Fruit fly (Drosophila melanogaster) whole organism, wandering third instar larva: ENCODE measurements around the gene Bre1.

Experiments
- Abd-B ChIP-seq: fragments of >200 bp; optimal IDR thresholded peaks from 2 replicates; lab custom pipeline; 2017; ENCODE audit warnings: missing biosample characterization, missing genetic modification characterization
- CG32264 ChIP-seq: fragments of 200-800 bp; sonication (Bioruptor generic); optimal IDR thresholded peaks from 2 replicates; lab custom pipeline; 2016; ENCODE audit warnings: missing biosample characterization, missing genetic modification characterization
- CG9705 ChIP-seq: fragments of 200-800 bp; sonication (Bioruptor generic); optimal IDR thresholded peaks from 2 replicates; lab custom pipeline; 2018; ENCODE audit warnings: missing biosample characterization, mild to moderate bottlenecking, missing genetic modification characterization
- CrebA ChIP-seq: fragments of 200-800 bp; sonication (Bioruptor generic); optimal IDR thresholded peaks from 2 replicates; lab custom pipeline; 2016; ENCODE audit warnings: missing biosample characterization, mild to moderate bottlenecking, missing genetic modification characterization, borderline replicate concordance
- Dfd ChIP-seq: fragments of >200 bp; optimal IDR thresholded peaks from 2 replicates; lab custom pipeline; 2017; ENCODE audit warnings: missing biosample characterization, missing genetic modification characterization
- Dif ChIP-seq: fragments of 200-275, 200-300 bp; sonication (Bioruptor generic); optimal IDR thresholded peaks from 2 replicates; lab custom pipeline; 2018; ENCODE audit warnings: missing biosample characterization, missing genetic modification characterization; ENCODE audit not compliant: partially characterized antibody
- GATAd ChIP-seq: sonication (Bioruptor generic); optimal IDR thresholded peaks from 2 replicates; lab custom pipeline; 2016; ENCODE audit warnings: missing biosample characterization, missing genetic modification characterization
- HLH106 ChIP-seq: fragments of 200-800 bp; optimal IDR thresholded peaks from 3 replicates; lab custom pipeline; 2019; ENCODE audit warnings: missing biosample characterization, mild to moderate bottlenecking, missing genetic modification characterization, moderate library complexity
- Hnf4 ChIP-seq: fragments of 200-800 bp; sonication (Bioruptor generic); optimal IDR thresholded peaks from 2 replicates; lab custom pipeline; 2016; ENCODE audit warnings: missing biosample characterization, mild to moderate bottlenecking, missing genetic modification characterization
- Hr78 ChIP-seq: fragments of >200 bp; optimal IDR thresholded peaks from 2 replicates; lab custom pipeline; 2017; ENCODE audit warnings: missing biosample characterization, missing genetic modification characterization
- Hr83 ChIP-seq: fragments of 200-300 bp; sonication (Bioruptor generic); optimal IDR thresholded peaks from 2 replicates; lab custom pipeline; 2016; ENCODE audit warnings: missing biosample characterization, mild to moderate bottlenecking, missing genetic modification characterization, moderate library complexity; ENCODE audit not compliant: poor library complexity, severe bottlenecking
- Jra ChIP-seq: sonication (Bioruptor generic); optimal IDR thresholded peaks from 2 replicates; lab custom pipeline; 2016; ENCODE audit warnings: missing biosample characterization, missing genetic modification characterization
- Mio ChIP-seq: sonication (Bioruptor generic); optimal IDR thresholded peaks from 2 replicates; lab custom pipeline; 2016; ENCODE audit warnings: missing biosample characterization, missing genetic modification characterization
- Myc ChIP-seq: fragments of >200 bp; optimal IDR thresholded peaks from 2 replicates; lab custom pipeline; 2017
- N ChIP-seq: fragments of >200 bp; optimal IDR thresholded peaks from 2 replicates; lab custom pipeline; 2018; ENCODE audit warnings: missing biosample characterization, missing external identifiers, missing genetic modification characterization
- OdsH ChIP-seq: fragments of 200-800 bp; sonication (Bioruptor generic); optimal IDR thresholded peaks from 2 replicates; lab custom pipeline; 2016; ENCODE audit warnings: missing biosample characterization, mild to moderate bottlenecking, missing genetic modification characterization
- Rel ChIP-seq, 2 experiments: fragments of 200-800 bp; sonication (Bioruptor generic) in 1 of 2; optimal IDR thresholded peaks; 2 replicates in 1 of 2; 3 replicates in 1 of 2; lab custom pipeline; 2016 to 2019; ENCODE audit warnings: mild to moderate bottlenecking in 2 of 2, missing biosample characterization in 2 of 2, missing genetic modification characterization in 2 of 2, moderate library complexity in 1 of 2
- Sp1 ChIP-seq: fragments of 200-800 bp; sonication (Bioruptor generic); optimal IDR thresholded peaks from 3 replicates; lab custom pipeline; 2019; ENCODE audit warnings: missing biosample characterization, mild to moderate bottlenecking, missing genetic modification characterization, moderate library complexity
- Vsx2 ChIP-seq: fragments of 200-300, 225-300 bp; sonication (Bioruptor generic); optimal IDR thresholded peaks from 2 replicates; lab custom pipeline; 2018; ENCODE audit warnings: missing biosample characterization, missing genetic modification characterization; ENCODE audit not compliant: partially characterized antibody
- br ChIP-seq: fragments of 200-800 bp; sonication (Bioruptor generic); optimal IDR thresholded peaks from 2 replicates; lab custom pipeline; 2016; ENCODE audit warnings: missing biosample characterization, missing genetic modification characterization
- brk ChIP-seq: fragments of 200-800 bp; sonication (Bioruptor generic); optimal IDR thresholded peaks from 2 replicates; lab custom pipeline; 2016; ENCODE audit warnings: missing biosample characterization, mild to moderate bottlenecking, missing genetic modification characterization
- dl ChIP-seq, 2 experiments: fragments of 175-275, 200-275 bp in 1 of 2; fragments of 200-275 bp in 1 of 2; sonication (Bioruptor generic); optimal IDR thresholded peaks; lab custom pipeline; 2018; ENCODE audit warnings: mild to moderate bottlenecking in 2 of 2, missing biosample characterization in 2 of 2, missing genetic modification characterization in 2 of 2, moderate library complexity in 2 of 2; ENCODE audit not compliant: partially characterized antibody in 2 of 2, insufficient read depth in 1 of 2
- dmrt93B ChIP-seq: fragments of 200-800 bp; sonication (Bioruptor generic); optimal IDR thresholded peaks from 2 replicates; lab custom pipeline; 2018; ENCODE audit warnings: missing biosample characterization, mild to moderate bottlenecking, missing genetic modification characterization
- dsf ChIP-seq: sonication (Bioruptor generic); optimal IDR thresholded peaks from 2 replicates; lab custom pipeline; 2016; ENCODE audit warnings: missing biosample characterization, missing genetic modification characterization, borderline replicate concordance
- ey ChIP-seq: fragments of 200-800 bp; sonication (Bioruptor generic); optimal IDR thresholded peaks from 2 replicates; lab custom pipeline; 2016; ENCODE audit warnings: missing biosample characterization, missing genetic modification characterization
- fru ChIP-seq: fragments of 200-800 bp; sonication (Bioruptor generic); optimal IDR thresholded peaks from 3 replicates; lab custom pipeline; 2016; ENCODE audit warnings: missing biosample characterization, mild to moderate bottlenecking, missing genetic modification characterization
- h ChIP-seq: fragments of 200-800 bp; sonication (Bioruptor generic); optimal IDR thresholded peaks from 3 replicates; lab custom pipeline; 2016; ENCODE audit warnings: missing biosample characterization, mild to moderate bottlenecking, missing genetic modification characterization
- jim ChIP-seq: fragments of 175-275, 200-325 bp; sonication (Bioruptor generic); optimal IDR thresholded peaks from 2 replicates; lab custom pipeline; 2016; ENCODE audit warnings: missing biosample characterization, mild to moderate bottlenecking, missing genetic modification characterization
- lola ChIP-seq: fragments of >200 bp; optimal IDR thresholded peaks from 2 replicates; lab custom pipeline; 2017; ENCODE audit warnings: missing biosample characterization, missing genetic modification characterization
- pan ChIP-seq: fragments of >200 bp; optimal IDR thresholded peaks from 2 replicates; lab custom pipeline; 2017
- psq ChIP-seq: fragments of 200-800 bp; sonication (Bioruptor generic); optimal IDR thresholded peaks from 3 replicates; lab custom pipeline; 2017; ENCODE audit warnings: missing biosample characterization, mild to moderate bottlenecking, missing genetic modification characterization, moderate library complexity
- rgr ChIP-seq: fragments of 200-800 bp; sonication (Bioruptor generic); optimal IDR thresholded peaks from 3 replicates; lab custom pipeline; 2016; ENCODE audit warnings: missing biosample characterization, mild to moderate bottlenecking, missing genetic modification characterization
- sage ChIP-seq: fragments of 200-800 bp; sonication (Bioruptor generic); optimal IDR thresholded peaks from 2 replicates; lab custom pipeline; 2016; ENCODE audit warnings: missing biosample characterization, mild to moderate bottlenecking, missing genetic modification characterization
- sv ChIP-seq: fragments of 200-800 bp; sonication (Bioruptor generic); optimal IDR thresholded peaks from 3 replicates; lab custom pipeline; 2016; ENCODE audit warnings: missing biosample characterization, missing genetic modification characterization
- tai ChIP-seq: sonication (Bioruptor generic); optimal IDR thresholded peaks from 2 replicates; lab custom pipeline; 2016; ENCODE audit warnings: missing biosample characterization, missing genetic modification characterization
- usp ChIP-seq: fragments of >200 bp; optimal IDR thresholded peaks from 2 replicates; lab custom pipeline; 2017; ENCODE audit warnings: missing biosample characterization, missing genetic modification characterization
- woc ChIP-seq: sonication (Bioruptor generic); optimal IDR thresholded peaks from 2 replicates; lab custom pipeline; 2016; ENCODE audit warnings: missing biosample characterization, mild to moderate bottlenecking, missing genetic modification characterization

The Bre1 gene

DNA sequence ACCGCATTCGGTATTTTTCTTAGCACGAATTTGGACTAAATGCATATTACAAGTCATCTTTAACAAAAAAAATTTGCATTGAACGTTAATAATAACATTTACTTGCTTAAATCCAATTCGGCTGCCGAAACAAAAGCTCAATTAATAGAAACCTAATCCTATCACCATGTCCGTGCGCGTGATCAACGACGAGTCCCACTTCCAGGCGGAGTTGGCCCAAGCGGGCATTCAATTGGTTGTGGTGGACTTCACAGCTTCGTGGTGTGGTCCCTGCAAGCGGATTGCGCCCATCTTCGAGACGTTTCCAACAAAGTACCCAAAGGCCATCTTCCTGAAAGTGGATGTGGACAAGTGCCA is 28.2 kb downstream of the Bre1 start, which contains the start of gene Txl:
Gene Txl (plus strand): TSS at position 3 of the 357 bp plus-strand sequence.
- no peak for TF ChIP-seq Rel (GFP tag; optimal IDR thresholded peaks at IDR 0.05; lab: Kevin White, UChicago)
- no peak for TF ChIP-seq Rel (tag; optimal IDR thresholded peaks at IDR 0.05; lab: Kevin White, UChicago)
- TF ChIP-seq Myc: no peak
- TF ChIP-seq Vsx2: no peak
- no peak for TF ChIP-seq Hr78 (GFP tag; lab: Kevin White, UChicago)
- no peak for TF ChIP-seq Dfd
- no peak for TF ChIP-seq OdsH (GFP tag; lab: Kevin White, UChicago)
- no peak for TF ChIP-seq dl (GFP tag; optimal IDR thresholded peaks at IDR 0.05; lab: Kevin White, UChicago; ENCODE audit: insufficient read depth in 1 of 2, partially characterized antibody in 2 of 2)
- TF ChIP-seq psq (GFP tag; lab: Kevin White, UChicago): no peak
- no peak for TF ChIP-seq Hnf4
- TF ChIP-seq Sp1 (GFP tag; lab: Kevin White, UChicago): no peak
- TF ChIP-seq fru (GFP tag; lab: Kevin White, UChicago): no peak
- no peak for TF ChIP-seq brk
- TF ChIP-seq rgr (GFP tag; lab: Kevin White, UChicago): no peak
- TF ChIP-seq sv: no peak

DNA sequence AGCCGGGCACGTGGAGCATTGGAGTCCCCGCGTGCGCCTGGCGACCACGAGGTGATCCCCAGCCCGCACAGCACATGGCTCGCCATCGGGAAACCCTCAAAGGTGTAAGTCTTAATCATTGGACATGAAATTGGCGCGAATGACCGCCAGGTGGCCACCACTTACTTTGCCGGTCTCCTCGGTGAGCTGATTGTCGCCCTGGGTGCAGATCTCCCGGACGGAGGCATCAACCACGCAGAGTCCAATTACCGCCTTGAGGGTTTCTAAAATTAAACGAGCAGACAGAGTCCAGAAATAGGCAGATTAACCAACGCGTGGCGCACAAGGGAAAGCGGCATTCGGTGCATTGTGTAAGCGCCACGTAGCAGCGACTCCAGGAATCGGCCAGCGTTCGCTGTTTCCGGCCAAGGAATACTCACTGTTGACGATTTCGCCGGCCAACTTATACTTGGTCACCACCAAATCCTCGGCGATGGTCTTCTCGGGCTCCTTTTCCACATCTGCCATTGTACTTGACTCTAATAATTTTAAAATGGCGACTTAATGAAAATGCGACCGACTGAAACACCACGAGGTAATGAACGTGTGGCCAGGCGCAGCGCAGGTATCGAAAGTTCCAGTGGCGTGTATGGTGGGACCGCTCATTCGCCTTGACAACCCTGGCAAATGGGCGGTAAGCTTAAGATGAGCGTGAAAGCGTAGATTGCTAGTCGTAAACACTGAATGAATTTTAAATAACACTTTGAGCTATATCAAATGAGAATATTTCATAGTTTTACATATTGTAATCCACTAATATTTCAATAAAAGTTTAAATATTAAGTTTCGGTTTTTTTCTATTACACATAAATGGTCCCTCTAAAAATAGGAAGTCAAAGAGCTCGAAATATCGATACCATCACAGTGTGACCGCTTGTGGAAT is 28.8 kb downstream of the Bre1 start, which contains the start of gene CG10576:
Gene CG10576 (minus strand): TSS at position 781 of the 922 bp plus-strand sequence.
- TF ChIP-seq Hnf4 (no peak), Myc (peak; percentile 79), psq (GFP tag; lab: Kevin White, UChicago) (peak; percentile 40)

DNA sequence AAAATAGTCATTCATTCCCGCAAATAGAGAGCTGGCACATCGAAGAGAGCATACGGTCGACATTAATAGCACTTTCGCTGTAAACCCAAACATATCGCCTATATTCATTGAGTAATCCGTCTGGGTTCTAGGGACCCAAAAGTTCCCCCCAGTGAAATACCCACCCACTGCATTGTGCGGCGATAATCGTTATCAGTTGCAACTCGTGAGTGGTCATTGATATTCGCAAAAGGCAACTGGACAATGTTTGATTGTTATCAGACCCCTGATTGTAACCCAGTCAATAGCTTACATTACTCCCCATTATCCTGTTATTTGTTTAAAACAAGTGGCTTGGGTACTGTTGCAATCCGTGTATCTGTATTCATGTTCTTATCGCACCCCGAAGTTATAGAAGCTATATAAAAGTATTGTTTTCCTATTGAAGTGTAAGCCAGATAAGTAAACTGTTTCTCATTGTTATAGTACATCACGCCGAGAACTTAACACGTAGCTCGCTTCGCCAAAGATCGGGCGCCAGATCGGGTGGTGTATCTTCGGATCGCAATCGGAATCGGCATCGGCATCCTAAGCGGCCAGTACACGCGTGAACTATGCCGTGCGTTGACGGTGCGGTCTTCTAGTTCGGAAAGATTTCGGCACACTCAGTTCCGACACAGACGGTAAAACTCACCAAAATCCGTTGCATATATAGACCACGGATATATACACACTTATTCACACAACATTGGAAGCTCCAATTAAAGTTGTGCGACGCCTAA is 40.2 kb downstream of the Bre1 start:
- TF ChIP-seq Hr78 (GFP tag; lab: Kevin White, UChicago) (peak; percentile 33), Mio (GFP tag; lab: Kevin White, UChicago) (no peak), br (GFP tag; lab: Kevin White, UChicago) (peak; percentile 37), Rel (GFP tag; optimal IDR thresholded peaks at IDR 0.05; lab: Kevin White, UChicago) (no peak), Rel (tag; optimal IDR thresholded peaks at IDR 0.05; lab: Kevin White, UChicago) (peak; percentile 97)
- TF ChIP-seq, all 38 proteins: peak for 3

DNA sequence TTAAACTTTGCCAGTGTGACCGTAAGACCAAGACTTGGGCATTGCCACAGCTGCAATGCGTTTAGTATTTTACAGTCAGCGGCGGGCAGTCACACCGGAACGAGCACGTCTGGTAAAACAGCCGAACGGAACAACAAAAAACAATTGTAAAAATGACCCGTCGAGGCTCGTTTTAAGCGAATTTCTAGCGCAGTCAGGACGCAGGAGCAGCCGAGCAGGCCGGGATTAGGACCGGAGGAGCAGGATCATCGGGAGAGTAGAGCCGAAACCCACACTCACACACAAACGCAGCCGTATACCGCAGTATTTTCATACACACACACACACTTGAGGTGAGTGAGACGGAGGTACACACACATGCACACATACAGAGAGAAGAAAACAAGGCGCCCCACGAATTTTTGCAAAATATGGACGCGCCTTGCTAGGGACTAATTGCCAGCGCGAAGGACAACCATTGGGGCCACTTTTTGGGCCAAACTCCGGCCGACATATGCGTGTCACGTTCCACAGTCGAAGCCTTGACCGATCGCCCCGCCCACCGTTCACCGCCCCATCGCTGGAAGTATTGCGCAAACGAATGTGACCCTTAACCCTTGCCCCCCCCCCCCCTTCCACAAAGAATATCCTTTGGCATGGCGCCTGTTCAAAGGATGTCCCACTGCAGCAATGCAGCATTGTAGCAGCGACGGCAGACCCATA is 40.9 kb downstream of the Bre1 start, which contains the start of gene Usp47:
Gene Usp47 (plus strand): TSS at position 71 of the 702 bp plus-strand sequence.
- TF ChIP-seq GATAd (no peak), brk (no peak), Rel (GFP tag; optimal IDR thresholded peaks at IDR 0.05; lab: Kevin White, UChicago) (no peak), Rel (tag; optimal IDR thresholded peaks at IDR 0.05; lab: Kevin White, UChicago) (peak; percentile 14), jim (no peak), Hr78 (GFP tag; lab: Kevin White, UChicago) (peak; percentile 70), Jra (GFP tag; lab: Kevin White, UChicago) (no peak), dsf (no peak), N (GFP tag; lab: Kevin White, UChicago) (peak; percentile 79), CG32264 (no peak), Sp1 (GFP tag; lab: Kevin White, UChicago) (peak; percentile 6), usp (GFP tag; lab: Kevin White, UChicago) (no peak), Abd-B (GFP tag; lab: Kevin White, UChicago) (no peak), dmrt93B (no peak), Vsx2 (no peak), HLH106 (no peak), sage (GFP tag; lab: Kevin White, UChicago) (no peak), lola (GFP tag; lab: Kevin White, UChicago) (no peak), Hr83 (GFP tag; lab: Kevin White, UChicago) (no peak), Hnf4 (no peak), CG9705 (GFP tag; lab: Kevin White, UChicago) (no peak), sv (no peak), fru (GFP tag; lab: Kevin White, UChicago) (no peak), tai (no peak), CrebA (GFP tag; lab: Kevin White, UChicago) (no peak), ey (GFP tag; lab: Kevin White, UChicago) (no peak), OdsH (GFP tag; lab: Kevin White, UChicago) (no peak), Myc (no peak), rgr (GFP tag; lab: Kevin White, UChicago) (peak; percentile 24), Dfd (no peak), pan (no peak), h (GFP tag; lab: Kevin White, UChicago) (peak; percentile 29), br (GFP tag; lab: Kevin White, UChicago) (no peak), woc (GFP tag; lab: Kevin White, UChicago) (no peak), Dif (GFP tag; lab: Kevin White, UChicago) (no peak)
